Worm (Caenorhabditis elegans) whole organism, L4/young adult: ENCODE data around the gene ugt-39.

Source experiments
- W03F9.2 ChIP-seq: fragments of 150-350 bp; optimal IDR thresholded peaks from 2 replicates; lab custom pipeline; 2014; ENCODE audit warnings: missing biosample characterization, missing genetic modification characterization
- dao-5 ChIP-seq: sonication (generic microtip); optimal IDR thresholded peaks from 2 replicates; lab custom pipeline; 2016; ENCODE audit warnings: missing genotype, missing genetic modification characterization, moderate library complexity, missing compliant biosample characterization
- him-1 ChIP-seq: sonication (generic microtip); optimal IDR thresholded peaks from 2 replicates; lab custom pipeline; 2016; ENCODE audit warnings: missing genotype, missing genetic modification reagents, missing genetic modification characterization, missing compliant biosample characterization

- TF ChIP-seq W03F9.2 (tag; lab: Kevin White, UChicago) (no peak), him-1 (tag; lab: Kevin White, UChicago) (no peak), dao-5 (tag; lab: Kevin White, UChicago) (no peak)
Observed at ce11 chrV:7199932-7200331, 43.0 kb downstream of the ugt-39 start, which contains the start of gene F09G2.1.
